Worm (Caenorhabditis elegans) whole organism, young adult: ENCODE data around the gene slc-17.7.
A peak's percentile ranks its signal among the peaks of the same experiment; 100 is the strongest.

Experiments used
- B0035.1 ChIP-seq: sonication (generic microtip); optimal IDR thresholded peaks from 2 replicates; lab custom pipeline; 2016; ENCODE audit warnings: missing genetic modification characterization, mild to moderate bottlenecking, missing compliant biosample characterization, missing genotype, missing genetic modification reagents
- Y53G8AR.9 ChIP-seq: fragments of 200-800 bp; sonication (Bioruptor generic); conservative IDR thresholded peaks from 2 replicates; pipeline ENCODE4 v1.3.6; 2022; ENCODE audit warnings: missing genetic modification reagents, missing genetic modification characterization, missing compliant biosample characterization
- ZK185.1 ChIP-seq: sonication (generic microtip); optimal IDR thresholded peaks from 2 replicates; lab custom pipeline; 2016; ENCODE audit warnings: mild to moderate bottlenecking, missing genetic modification characterization, missing compliant biosample characterization; ENCODE audit not compliant: poor library complexity, severe bottlenecking
- akir-1 ChIP-seq: fragments of 200-800 bp; sonication (Bioruptor generic); optimal IDR thresholded peaks from 2 replicates; lab custom pipeline; 2018; ENCODE audit warnings: mild to moderate bottlenecking, missing genetic modification characterization, moderate library complexity, missing compliant biosample characterization
- attf-3 ChIP-seq: fragments of 200-800 bp; sonication (Bioruptor generic); conservative IDR thresholded peaks from 2 replicates; pipeline ENCODE4 v1.3.6; 2022; ENCODE audit warnings: missing genetic modification reagents, missing genetic modification characterization, missing compliant biosample characterization
- attf-5 ChIP-seq: fragments of 200-800 bp; sonication (Bioruptor generic); optimal IDR thresholded peaks from 2 replicates; lab custom pipeline; 2018; ENCODE audit warnings: mild to moderate bottlenecking, missing genetic modification characterization, missing compliant biosample characterization
- bed-2 ChIP-seq: fragments of 200-800 bp; sonication (Bioruptor generic); IDR thresholded peaks from 2 replicates; pipeline ENCODE4 v1.3.6; 2022; ENCODE audit warnings: missing genetic modification reagents, missing genetic modification characterization, missing compliant biosample characterization
- ccch-3 ChIP-seq: fragments of 200-800 bp; sonication (Bioruptor generic); optimal IDR thresholded peaks from 2 replicates; lab custom pipeline; 2018; ENCODE audit warnings: mild to moderate bottlenecking, missing genetic modification characterization, missing compliant biosample characterization
- ceh-27 ChIP-seq: fragments of 200-800 bp; sonication (Bioruptor generic); optimal IDR thresholded peaks from 2 replicates; lab custom pipeline; 2018; ENCODE audit warnings: mild to moderate bottlenecking, missing genetic modification characterization, moderate library complexity, missing compliant biosample characterization
- ceh-79 ChIP-seq: sonication (generic microtip); optimal IDR thresholded peaks from 2 replicates; lab custom pipeline; 2017; ENCODE audit warnings: mild to moderate bottlenecking, missing genetic modification characterization, missing compliant biosample characterization
- dox-1 ChIP-seq: fragments of 200-800 bp; sonication (Bioruptor generic); IDR thresholded peaks from 2 replicates; pipeline ENCODE4 v1.3.6; 2022; ENCODE audit warnings: missing genetic modification reagents, missing genetic modification characterization, missing compliant biosample characterization
- dpff-1 ChIP-seq: sonication (generic microtip); optimal IDR thresholded peaks from 2 replicates; lab custom pipeline; 2017; ENCODE audit warnings: mild to moderate bottlenecking, missing genetic modification characterization, missing compliant biosample characterization
- dpl-1 ChIP-seq: fragments of 150-350 bp; optimal IDR thresholded peaks from 2 replicates; lab custom pipeline; 2014; ENCODE audit warnings: missing biosample characterization, missing genetic modification reagents, missing genetic modification characterization
- efl-1 ChIP-seq: fragments of 150-350 bp; optimal IDR thresholded peaks from 2 replicates; lab custom pipeline; 2014; ENCODE audit warnings: missing biosample characterization, missing genetic modification reagents, missing genetic modification characterization
- ekl-4 ChIP-seq: fragments of 200-800 bp; sonication (Bioruptor generic); IDR thresholded peaks from 2 replicates; pipeline ENCODE4 v1.3.6; 2022; ENCODE audit warnings: missing genetic modification reagents, missing genetic modification characterization, missing compliant biosample characterization
- fkh-3 ChIP-seq: sonication (generic microtip); optimal IDR thresholded peaks from 2 replicates; lab custom pipeline; 2016; ENCODE audit warnings: mild to moderate bottlenecking, missing genetic modification characterization, missing compliant biosample characterization
- hmg-1.2 ChIP-seq: fragments of 200-800 bp; sonication (Bioruptor generic); IDR thresholded peaks from 2 replicates; pipeline ENCODE4 v1.3.6; 2022; ENCODE audit warnings: missing genetic modification reagents, missing genetic modification characterization, missing compliant biosample characterization
- let-607 ChIP-seq, 2 experiments: fragments of 200-800 bp in 1 of 2; sonication (Bioruptor generic) in 1 of 2; sonication (generic microtip) in 1 of 2; optimal IDR thresholded peaks; 2 replicates each; lab custom pipeline; 2016 to 2018; ENCODE audit warnings: mild to moderate bottlenecking in 2 of 2, missing compliant biosample characterization in 2 of 2, missing genetic modification characterization in 2 of 2, moderate library complexity in 2 of 2, missing genotype in 1 of 2
- lin-35 ChIP-seq, 3 experiments: fragments of 150-350 bp in 2 of 3; sonication (generic microtip) in 1 of 3; optimal IDR thresholded peaks; 2 replicates each; lab custom pipeline; 2014 to 2018; ENCODE audit warnings: missing biosample characterization in 3 of 3, missing genetic modification characterization in 3 of 3, missing genetic modification reagents in 3 of 3
- lin-40 ChIP-seq: sonication (generic microtip); optimal IDR thresholded peaks from 2 replicates; lab custom pipeline; 2016; ENCODE audit warnings: missing genetic modification characterization, mild to moderate bottlenecking, missing compliant biosample characterization, missing genotype, missing genetic modification reagents
- lsy-27 ChIP-seq: sonication (generic microtip); optimal IDR thresholded peaks from 2 replicates; lab custom pipeline; 2017; ENCODE audit warnings: missing genetic modification characterization, mild to moderate bottlenecking, missing compliant biosample characterization, antibody characterized with exemption, missing genotype, borderline replicate concordance; ENCODE audit not compliant: insufficient read depth
- madf-3 ChIP-seq: fragments of 200-800 bp; sonication (Bioruptor generic); IDR thresholded peaks from 2 replicates; pipeline ENCODE4 v1.3.6; 2022; ENCODE audit warnings: missing genetic modification reagents, missing genetic modification characterization, missing compliant biosample characterization
- madf-6 ChIP-seq: fragments of 200-800 bp; sonication (Bioruptor generic); IDR thresholded peaks from 2 replicates; pipeline ENCODE4 v1.3.6; 2022; ENCODE audit warnings: missing genetic modification reagents, missing genetic modification characterization, missing compliant biosample characterization
- madf-8 ChIP-seq: fragments of 200-800 bp; sonication (Bioruptor generic); conservative IDR thresholded peaks from 2 replicates; pipeline ENCODE4 v1.3.6; 2022; ENCODE audit warnings: missing genetic modification reagents, missing genetic modification characterization, missing compliant biosample characterization
- mel-28 ChIP-seq: sonication (generic microtip); optimal IDR thresholded peaks from 2 replicates; lab custom pipeline; 2016; ENCODE audit warnings: borderline replicate concordance, mild to moderate bottlenecking, missing genetic modification characterization, missing compliant biosample characterization
- nhr-80 ChIP-seq: sonication (generic microtip); optimal IDR thresholded peaks from 2 replicates; lab custom pipeline; 2016; ENCODE audit warnings: missing genetic modification characterization, missing compliant biosample characterization
- pbrm-1 ChIP-seq: fragments of 200-800 bp; sonication (Bioruptor generic); IDR thresholded peaks from 2 replicates; pipeline ENCODE4 v1.3.6; 2022; ENCODE audit warnings: missing genetic modification reagents, missing genetic modification characterization, missing compliant biosample characterization
- rcor-1 ChIP-seq: fragments of 200-800 bp; sonication (Bioruptor generic); IDR thresholded peaks from 2 replicates; pipeline ENCODE4 v1.3.6; 2022; ENCODE audit warnings: missing genetic modification reagents, missing genetic modification characterization, missing compliant biosample characterization
- snpc-1.1 ChIP-seq: sonication (generic microtip); optimal IDR thresholded peaks from 2 replicates; lab custom pipeline; 2017; ENCODE audit warnings: missing genetic modification characterization, mild to moderate bottlenecking, missing compliant biosample characterization, antibody characterized with exemption, moderate library complexity, missing genotype, missing genetic modification reagents; ENCODE audit not compliant: insufficient read depth
- snpc-4 ChIP-seq, 5 experiments: fragments of 150-350 bp in 1 of 5; sonication (generic microtip) in 4 of 5; optimal IDR thresholded peaks; 2 replicates each; lab custom pipeline; 2014 to 2018; ENCODE audit warnings: missing genetic modification characterization in 5 of 5, missing biosample characterization in 3 of 5, antibody characterized with exemption in 2 of 5, mild to moderate bottlenecking in 2 of 5, missing compliant biosample characterization in 2 of 5, missing genotype in 2 of 5, moderate library complexity in 2 of 5, missing genetic modification reagents in 1 of 5
- tbp1 ChIP-seq: fragments of 200-800 bp; sonication (Bioruptor generic); optimal IDR thresholded peaks from 2 replicates; lab custom pipeline; 2018; ENCODE audit warnings: mild to moderate bottlenecking, missing genetic modification characterization, missing compliant biosample characterization
- unc-62 ChIP-seq: fragments of 150-350 bp; optimal IDR thresholded peaks from 2 replicates; lab custom pipeline; 2014; ENCODE audit warnings: missing biosample characterization, missing genetic modification reagents, missing genetic modification characterization
- ztf-18 ChIP-seq: sonication (generic microtip); optimal IDR thresholded peaks from 2 replicates; lab custom pipeline; 2016; ENCODE audit warnings: missing genotype, mild to moderate bottlenecking, missing genetic modification characterization, missing compliant biosample characterization

The slc-17.7 gene

DNA sequence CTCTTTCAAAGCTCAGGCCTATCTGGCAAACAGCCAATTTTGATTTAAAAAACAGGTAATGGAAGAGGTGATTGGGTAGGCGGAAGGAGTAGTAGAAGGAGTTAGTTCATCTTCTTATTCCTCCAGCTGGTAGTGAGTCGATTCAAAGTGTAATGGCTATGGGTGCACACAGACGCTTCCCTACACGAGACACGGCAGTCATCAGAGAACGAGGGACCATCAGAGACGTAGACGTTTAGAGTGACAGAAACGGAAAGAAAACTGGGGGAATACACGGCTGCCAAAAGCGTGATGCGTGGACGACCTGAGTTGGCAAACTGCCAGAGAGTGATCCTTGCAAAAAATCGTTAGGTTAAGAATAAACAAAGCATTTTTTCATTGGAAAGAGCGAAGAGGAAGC, 18.9 kb downstream of the slc-17.7 start:
- TF ChIP-seq lsy-27 (tag; lab: Kevin White, UChicago) (no peak), hmg-1.2 (GFP tag; lab: Robert Waterston, UW) (peak; percentile 60; the same call in 1 of the 2 replicates)

DNA sequence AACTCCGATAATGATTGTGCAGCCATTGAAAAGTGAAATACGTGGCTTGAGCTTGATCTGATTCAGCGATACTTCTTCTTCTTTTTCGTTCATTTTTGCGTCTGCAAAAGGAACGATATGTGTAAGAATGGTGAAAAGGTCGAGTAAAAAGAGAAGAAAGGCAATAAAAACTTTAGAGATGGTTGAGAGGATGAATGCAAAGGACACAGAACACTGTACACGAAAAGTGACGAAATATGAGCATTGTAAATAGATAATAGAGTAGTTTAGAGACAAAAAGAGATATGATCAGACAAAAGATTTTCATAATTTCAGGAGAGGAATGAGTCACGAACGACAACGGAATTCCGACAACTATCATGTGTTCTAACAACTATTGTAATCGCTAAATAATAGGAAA, 20.0 kb downstream of the slc-17.7 start, which contains the start of gene aat-2:
Gene aat-2, minus strand, starts transcription at position 101 of the 400 bp plus-strand sequence.
- TF ChIP-seq attf-3 = no peak
- no peak for TF ChIP-seq B0035.1 (tag; lab: Kevin White, UChicago)
- no peak for TF ChIP-seq dox-1 (GFP tag; lab: Robert Waterston, UW)
- no peak for TF ChIP-seq ccch-3
- no peak for TF ChIP-seq snpc-1.1 (tag; lab: Kevin White, UChicago)
- no peak for TF ChIP-seq mel-28 (tag; lab: Kevin White, UChicago)
- no peak for TF ChIP-seq tbp1
- no peak for TF ChIP-seq bed-2 (GFP tag; lab: Robert Waterston, UW)
- TF ChIP-seq dpff-1 (tag; lab: Kevin White, UChicago) = no peak
- TF ChIP-seq fkh-3 (tag; lab: Kevin White, UChicago) = no peak
- TF ChIP-seq madf-6 = no peak

DNA sequence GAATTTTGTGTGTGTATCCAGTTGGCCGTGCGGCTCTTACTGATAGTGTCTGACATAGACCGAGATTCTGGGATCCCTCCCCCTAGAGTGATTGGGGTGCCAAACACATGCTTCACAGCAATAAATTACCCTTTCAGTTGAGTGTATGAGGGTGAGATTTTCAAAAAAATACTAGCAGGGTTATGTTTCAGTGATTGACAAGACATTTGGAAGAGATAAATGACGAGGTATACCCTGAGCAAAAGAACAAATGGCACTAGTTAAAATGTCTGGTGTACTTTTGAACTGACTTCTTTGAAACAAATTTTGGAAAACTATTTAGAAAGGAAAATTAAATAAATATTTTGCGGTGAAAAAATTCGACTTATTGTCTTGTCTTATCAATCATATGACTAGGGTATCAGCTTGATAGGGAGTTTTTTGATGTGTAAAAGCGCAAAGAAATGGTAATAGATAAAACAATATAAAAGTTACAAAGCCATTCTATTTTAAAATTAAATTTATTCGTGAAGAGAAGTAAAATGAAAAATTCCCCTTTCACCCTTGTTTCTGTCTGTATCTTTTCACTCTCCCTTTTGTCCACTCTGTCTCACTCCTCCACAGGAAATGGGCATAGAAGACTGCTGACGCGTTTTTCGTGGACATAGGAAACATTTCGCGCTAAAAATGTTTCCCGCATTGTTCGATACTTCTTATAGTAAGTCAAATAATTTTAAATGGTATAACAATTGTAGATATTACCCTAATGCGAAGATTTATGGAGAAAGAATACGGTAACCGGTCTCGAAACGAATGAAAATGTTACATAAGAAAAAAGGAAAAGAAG, 22.9 kb downstream of the slc-17.7 start, which contains the start of gene glo-4:
Gene glo-4, minus strand, starts transcription at position 51 of the 826 bp plus-strand sequence.
- TF ChIP-seq attf-5 (GFP tag; lab: Kevin White, UChicago) (no peak), madf-3 (0 out of 2 replicates have a peak, but pooled peaks have one; percentile 71), Y53G8AR.9 (peak; percentile 71; the same call in 1 of the 2 replicates), madf-8 (peak; percentile 50), dpl-1 (GFP tag; lab: Kevin White, UChicago) (peak; percentile 56), pbrm-1 (GFP tag; lab: Robert Waterston, UW) (0 out of 2 replicates have a peak, but pooled peaks have one; percentile 54), lin-35 (GFP tag; optimal IDR thresholded peaks at IDR 0.05; lab: Kevin White, UChicago) (peak in 1 of 3 experiments; percentile 81), snpc-4 (GFP tag; optimal IDR thresholded peaks at IDR 0.05; lab: Kevin White, UChicago) (no peak), snpc-4 (tag; optimal IDR thresholded peaks at IDR 0.05; lab: Kevin White, UChicago) (peak in 1 of 4 experiments; percentile 11), efl-1 (peak; percentile 71), ceh-79 (tag; lab: Kevin White, UChicago) (no peak), akir-1 (no peak), ztf-18 (peak; percentile 91), let-607 (tag; optimal IDR thresholded peaks at IDR 0.05; lab: Kevin White, UChicago) (peak in 1 of 2 experiments; percentile 3), nhr-80 (peak; percentile 62), madf-6 (peak; percentile 73), unc-62 (no peak), ekl-4 (GFP tag; lab: Robert Waterston, UW) (peak; percentile 24; the same call in 1 of the 2 replicates), lin-40 (tag; lab: Kevin White, UChicago) (peak; percentile 68), ceh-27 (GFP tag; lab: Kevin White, UChicago) (peak; percentile 47), ZK185.1 (no peak), rcor-1 (peak; percentile 49; the same call in 1 of the 2 replicates), hmg-1.2 (GFP tag; lab: Robert Waterston, UW) (peak; percentile 69)
